Worm (Caenorhabditis elegans): ENCODE results near the gene hlh-3.

The hlh-3 gene

ce11 chrII:9072769-9073168 is 13.6 kb upstream of the hlh-3 start:
- peak; percentile 7 for TF ChIP-seq egl-27 (tag; optimal IDR thresholded peaks at IDR 0.05)
- TF ChIP-seq blmp-1 (tag; optimal IDR thresholded peaks at IDR 0.05; ENCODE audit: insufficient read depth) = peak; percentile 46
- TF ChIP-seq gmeb-1 (tag; optimal IDR thresholded peaks at IDR 0.05) = no peak
- no peak for TF ChIP-seq sem-4 (tag; optimal IDR thresholded peaks at IDR 0.05)
- TF ChIP-seq nhr-6 (tag; optimal IDR thresholded peaks at IDR 0.05) = no peak
- TF ChIP-seq zag-1 (tag; optimal IDR thresholded peaks at IDR 0.05) = no peak

- TF ChIP-seq lin-39 (tag; optimal IDR thresholded peaks at IDR 0.05) = no peak
- TF ChIP-seq ztf-1 (GFP tag; conservative IDR thresholded peaks at IDR 0.05) = no peak
Observed at ce11 chrII:9074492-9074891, 11.9 kb upstream of the hlh-3 start.

ce11 chrII:9076098-9076879 is 10.1 kb upstream of the hlh-3 start:
- TF ChIP-seq fos-1 (tag; optimal IDR thresholded peaks at IDR 0.05) (peak; percentile 37), mab-5 (tag; optimal IDR thresholded peaks at IDR 0.05) (no peak), nhr-23 (tag; optimal IDR thresholded peaks at IDR 0.05) (no peak), alr-1 (tag; optimal IDR thresholded peaks at IDR 0.05) (no peak), F13H6.1 (tag; optimal IDR thresholded peaks at IDR 0.05) (peak; percentile 3), aly-2 (tag; optimal IDR thresholded peaks at IDR 0.05) (no peak), sma-9 (GFP tag; optimal IDR thresholded peaks at IDR 0.05) (peak; percentile 70), sma-9 (tag; optimal IDR thresholded peaks at IDR 0.05) (no peak), lsy-2 (tag; optimal IDR thresholded peaks at IDR 0.05) (peak in 1 of 2 experiments; percentile 5)

- no peak for TF ChIP-seq lin-13 (GFP tag; optimal IDR thresholded peaks at IDR 0.05)
- TF ChIP-seq lin-11 (tag; optimal IDR thresholded peaks at IDR 0.05) = no peak
- TF ChIP-seq mbf-1 (tag; optimal IDR thresholded peaks at IDR 0.05) = no peak
- no peak for TF ChIP-seq ceh-82 (tag; optimal IDR thresholded peaks at IDR 0.05)
- no peak for TF ChIP-seq skn-1 (tag; optimal IDR thresholded peaks at IDR 0.05)
- no peak for TF ChIP-seq sma-9 (GFP tag; optimal IDR thresholded peaks at IDR 0.05)
- no peak for TF ChIP-seq sma-9 (tag; optimal IDR thresholded peaks at IDR 0.05)
- TF ChIP-seq sem-4 (tag; optimal IDR thresholded peaks at IDR 0.05) = no peak
- TF ChIP-seq ama-1 (optimal IDR thresholded peaks at IDR 0.05) = no peak
- no peak for TF ChIP-seq nhr-10 (tag; optimal IDR thresholded peaks at IDR 0.05)
- TF ChIP-seq F13H6.1 (tag; optimal IDR thresholded peaks at IDR 0.05) = peak; percentile 53
- TF ChIP-seq nhr-129 (tag; optimal IDR thresholded peaks at IDR 0.05) = peak; percentile 15
- no peak for TF ChIP-seq alr-1 (tag; optimal IDR thresholded peaks at IDR 0.05)
- TF ChIP-seq Y55F3AM.14 (GFP tag; optimal IDR thresholded peaks at IDR 0.05) = no peak
- no peak for TF ChIP-seq ztf-4 (tag; optimal IDR thresholded peaks at IDR 0.05)
- peak; percentile 42 for TF ChIP-seq C34F6.9 (tag; optimal IDR thresholded peaks at IDR 0.05)
Observed at ce11 chrII:9078351-9078750, 8.1 kb upstream of the hlh-3 start.

- no peak for TF ChIP-seq Y55F3AM.14 (GFP tag; optimal IDR thresholded peaks at IDR 0.05)
- no peak for TF ChIP-seq skn-1 (tag; optimal IDR thresholded peaks at IDR 0.05)
- no peak for TF ChIP-seq crh-2 (tag; optimal IDR thresholded peaks at IDR 0.05)
- no peak for TF ChIP-seq blmp-1 (tag; optimal IDR thresholded peaks at IDR 0.05; ENCODE audit: insufficient read depth)
- no peak for TF ChIP-seq R02D3.7 (tag; optimal IDR thresholded peaks at IDR 0.05)
- no peak for TF ChIP-seq ztf-1 (GFP tag; conservative IDR thresholded peaks at IDR 0.05)
- TF ChIP-seq elt-1 (tag; optimal IDR thresholded peaks at IDR 0.05) = no peak
- TF ChIP-seq dmd-4 (tag; optimal IDR thresholded peaks at IDR 0.05) = no peak
- TF ChIP-seq mdl-1 (tag; optimal IDR thresholded peaks at IDR 0.05) = no peak
Observed at ce11 chrII:9083093-9083492, 3.3 kb upstream of the hlh-3 start, which contains the start of gene sysm-1. TSS of gene sysm-1 (minus strand) at chrII:9083193.

- no peak for TF ChIP-seq nhr-129 (tag; optimal IDR thresholded peaks at IDR 0.05)
- TF ChIP-seq fos-1 (tag; optimal IDR thresholded peaks at IDR 0.05) = peak; percentile 92
- no peak for TF ChIP-seq C34F6.9 (tag; optimal IDR thresholded peaks at IDR 0.05)
- TF ChIP-seq dmd-4 (tag; optimal IDR thresholded peaks at IDR 0.05) = no peak
- peak; percentile 28 for TF ChIP-seq sma-9 (GFP tag; optimal IDR thresholded peaks at IDR 0.05)
- no peak for TF ChIP-seq sma-9 (tag; optimal IDR thresholded peaks at IDR 0.05)
- TF ChIP-seq nhr-25 (tag; optimal IDR thresholded peaks at IDR 0.05) = peak; percentile 10
- no peak for TF ChIP-seq ZK546.5 (tag; optimal IDR thresholded peaks at IDR 0.05)
- TF ChIP-seq ceh-82 (tag; optimal IDR thresholded peaks at IDR 0.05) = no peak
Observed at ce11 chrII:9092910-9093309, 6.5 kb downstream of the hlh-3 start.

Measured in whole organism, L2 larva.